Fruit fly (Drosophila melanogaster) whole organism, adult: ENCODE data around the gene CG43448.

ENCODE experiments used
- Clk ChIP-seq: fragments of 200-800 bp; sonication (Bioruptor generic); optimal IDR thresholded peaks from 2 replicates; lab custom pipeline; 2017; ENCODE audit warnings: missing biosample characterization, missing genetic modification characterization
- kay ChIP-seq: fragments of 200-800 bp; sonication (Bioruptor generic); peaks from one replicate; lab custom pipeline; 2016; ENCODE audit warnings: missing biosample characterization, missing genetic modification characterization, borderline replicate concordance
- toe ChIP-seq: fragments of 200-800 bp; sonication (Bioruptor generic); optimal IDR thresholded peaks from 2 replicates; lab custom pipeline; 2016; ENCODE audit warnings: missing biosample characterization, missing genetic modification characterization

dm6 chr3R:30200091-30200698 lies 37.3 kb downstream of the CG43448 start:
- TF ChIP-seq toe (GFP tag; lab: Kevin White, UChicago): no peak
- TF ChIP-seq Clk (GFP tag; lab: Kevin White, UChicago): no peak
- peak; percentile 61 for TF ChIP-seq kay (GFP tag; lab: Kevin White, UChicago)
